Worm (Caenorhabditis elegans) whole organism, L4 larva: ENCODE results near the gene K05F6.8.

Experiments used
- F26F4.8 ChIP-seq: fragments of 200-800 bp; sonication (Bioruptor generic); conservative IDR thresholded peaks from 2 replicates; pipeline ENCODE4 v1.3.6; 2022; ENCODE audit warnings: missing genetic modification characterization, missing compliant biosample characterization
- F37D6.2 ChIP-seq: sonication (generic microtip); optimal IDR thresholded peaks from 2 replicates; lab custom pipeline; 2016; ENCODE audit warnings: mild to moderate bottlenecking, missing genetic modification characterization, missing compliant biosample characterization
- T26A8.4 ChIP-seq: fragments of 200-800 bp; sonication (Bioruptor generic); IDR thresholded peaks from 2 replicates; pipeline ENCODE4 v1.3.6; 2022; ENCODE audit warnings: missing genetic modification characterization, missing compliant biosample characterization
- ZK337.2 ChIP-seq: fragments of 200-800 bp; sonication (Bioruptor generic); IDR thresholded peaks from 2 replicates; pipeline ENCODE4 v1.3.6; 2022; ENCODE audit warnings: missing genetic modification reagents, missing genetic modification characterization, missing compliant biosample characterization
- aha-1 ChIP-seq: fragments of 150-350 bp; peaks from one replicate; lab custom pipeline; 2014; ENCODE audit warnings: missing biosample characterization, missing genetic modification characterization
- aly-2 ChIP-seq: sonication (generic microtip); optimal IDR thresholded peaks from 2 replicates; lab custom pipeline; 2018; ENCODE audit warnings: missing biosample characterization, missing genetic modification characterization
- ama-1 ChIP-seq: fragments of 150-350 bp; optimal IDR thresholded peaks from 2 replicates; lab custom pipeline; 2014; ENCODE audit warnings: inconsistent platforms, mixed read lengths
- ceh-82 ChIP-seq: sonication (generic microtip); optimal IDR thresholded peaks from 2 replicates; lab custom pipeline; 2017; ENCODE audit warnings: missing biosample characterization, missing genetic modification characterization
- dmd-6 ChIP-seq: fragments of 200-800 bp; sonication (Bioruptor generic); IDR thresholded peaks from 2 replicates; pipeline ENCODE4 v1.3.6; 2022; ENCODE audit warnings: missing genetic modification reagents, missing genetic modification characterization, missing compliant biosample characterization
- dmd-8 ChIP-seq: fragments of 200-800 bp; sonication (Bioruptor generic); IDR thresholded peaks from 2 replicates; pipeline ENCODE4 v1.3.6; 2022; ENCODE audit warnings: missing genetic modification characterization, missing compliant biosample characterization
- dmd-9 ChIP-seq: fragments of 200-800 bp; sonication (Bioruptor generic); IDR thresholded peaks from 2 replicates; pipeline ENCODE4 v1.3.6; 2022; ENCODE audit warnings: missing genetic modification reagents, missing genetic modification characterization, missing compliant biosample characterization
- dpl-1 ChIP-seq: fragments of 150-350 bp; optimal IDR thresholded peaks from 2 replicates; lab custom pipeline; 2014; ENCODE audit warnings: missing biosample characterization, missing genetic modification reagents, missing genetic modification characterization
- egl-27 ChIP-seq: sonication (generic microtip); optimal IDR thresholded peaks from 3 replicates; lab custom pipeline; 2017; ENCODE audit warnings: missing biosample characterization, missing genetic modification reagents, missing genetic modification characterization
- hlh-11 ChIP-seq: fragments of 200-800 bp; sonication (Bioruptor generic); optimal IDR thresholded peaks from 2 replicates; lab custom pipeline; 2018; ENCODE audit warnings: mild to moderate bottlenecking, missing genetic modification characterization, missing compliant biosample characterization
- lim-7 ChIP-seq: fragments of 200-800 bp; sonication (Bioruptor generic); IDR thresholded peaks from 2 replicates; pipeline ENCODE4 v1.3.6; 2022; ENCODE audit warnings: missing genetic modification characterization, missing compliant biosample characterization
- lin-1 ChIP-seq: fragments of 200-800 bp; sonication (Bioruptor generic); IDR thresholded peaks from 2 replicates; pipeline ENCODE4 v1.3.6; 2022; ENCODE audit warnings: missing genetic modification reagents, missing genetic modification characterization, missing compliant biosample characterization
- lin-13 ChIP-seq: fragments of 150-350 bp; optimal IDR thresholded peaks from 2 replicates; lab custom pipeline; 2014; ENCODE audit warnings: missing biosample characterization, missing genetic modification reagents, missing genetic modification characterization
- lin-29 ChIP-seq: fragments of 200-800 bp; sonication (Bioruptor generic); IDR thresholded peaks from 2 replicates; pipeline ENCODE4 v1.3.6; 2022; ENCODE audit warnings: missing genetic modification reagents, missing genetic modification characterization, missing compliant biosample characterization
- mxl-2 ChIP-seq: fragments of 200-800 bp; sonication (Bioruptor generic); conservative IDR thresholded peaks from 2 replicates; pipeline ENCODE4 v1.3.6; 2022; ENCODE audit warnings: missing genetic modification reagents, missing genetic modification characterization, missing compliant biosample characterization
- nhr-11 ChIP-seq: fragments of 150-350 bp; optimal IDR thresholded peaks from 2 replicates; lab custom pipeline; 2014; ENCODE audit warnings: missing biosample characterization, missing genetic modification characterization
- nhr-25 ChIP-seq: sonication (generic microtip); optimal IDR thresholded peaks from 2 replicates; lab custom pipeline; 2017; ENCODE audit warnings: missing genetic modification characterization, mild to moderate bottlenecking, missing compliant biosample characterization, antibody characterized with exemption, moderate library complexity, borderline replicate concordance; ENCODE audit not compliant: insufficient read depth
- nhr-28 ChIP-seq: fragments of 150-350 bp; optimal IDR thresholded peaks from 2 replicates; lab custom pipeline; 2014; ENCODE audit warnings: missing biosample characterization, missing genetic modification characterization
- nhr-77 ChIP-seq: fragments of 150-350 bp; optimal IDR thresholded peaks from 2 replicates; lab custom pipeline; 2014; ENCODE audit warnings: missing biosample characterization, missing genetic modification characterization
- pqm-1 ChIP-seq: sonication (generic microtip); optimal IDR thresholded peaks from 2 replicates; lab custom pipeline; 2017; ENCODE audit warnings: missing biosample characterization, missing genetic modification characterization
- saeg-2 ChIP-seq: fragments of 200-800 bp; sonication (Bioruptor generic); IDR thresholded peaks from 2 replicates; pipeline ENCODE4 v1.3.6; 2022; ENCODE audit warnings: missing genetic modification reagents, missing genetic modification characterization, missing compliant biosample characterization
- snpc-4 ChIP-seq: fragments of 150-350 bp; optimal IDR thresholded peaks from 2 replicates; lab custom pipeline; 2014; ENCODE audit warnings: missing biosample characterization, missing genetic modification characterization
- spr-3 ChIP-seq: fragments of 200-800 bp; sonication (Bioruptor generic); optimal IDR thresholded peaks from 2 replicates; lab custom pipeline; 2018; ENCODE audit warnings: mild to moderate bottlenecking, missing genetic modification characterization, missing compliant biosample characterization
- tag-97 ChIP-seq: fragments of 200-800 bp; sonication (Bioruptor generic); IDR thresholded peaks from 2 replicates; pipeline ENCODE4 v1.3.6; 2022; ENCODE audit warnings: missing genetic modification characterization, missing compliant biosample characterization
- unc-130 ChIP-seq: sonication (generic microtip); optimal IDR thresholded peaks from 2 replicates; lab custom pipeline; 2016; ENCODE audit warnings: missing genetic modification reagents, missing genetic modification characterization, missing compliant biosample characterization
- unc-62 ChIP-seq, 3 experiments: fragments of 150-350 bp in 1 of 3; sonication (generic microtip); optimal IDR thresholded peaks in 2 of 3; peaks in 1 of 3; 1 replicate in 1 of 3; 2 replicates in 2 of 3; lab custom pipeline; 2014 to 2017; ENCODE audit warnings: missing biosample characterization in 3 of 3, missing genetic modification characterization in 3 of 3, missing genetic modification reagents in 3 of 3, missing genotype in 1 of 3
- vab-7 ChIP-seq: fragments of 200-800 bp; sonication (Bioruptor generic); IDR thresholded peaks from 2 replicates; pipeline ENCODE4 v1.3.6; 2022; ENCODE audit warnings: missing genetic modification reagents, missing genetic modification characterization, missing compliant biosample characterization
- ztf-11 ChIP-seq: fragments of 150-350 bp; optimal IDR thresholded peaks from 2 replicates; lab custom pipeline; 2014; ENCODE audit warnings: missing biosample characterization, missing genetic modification characterization

K05F6.8 gene

DNA sequence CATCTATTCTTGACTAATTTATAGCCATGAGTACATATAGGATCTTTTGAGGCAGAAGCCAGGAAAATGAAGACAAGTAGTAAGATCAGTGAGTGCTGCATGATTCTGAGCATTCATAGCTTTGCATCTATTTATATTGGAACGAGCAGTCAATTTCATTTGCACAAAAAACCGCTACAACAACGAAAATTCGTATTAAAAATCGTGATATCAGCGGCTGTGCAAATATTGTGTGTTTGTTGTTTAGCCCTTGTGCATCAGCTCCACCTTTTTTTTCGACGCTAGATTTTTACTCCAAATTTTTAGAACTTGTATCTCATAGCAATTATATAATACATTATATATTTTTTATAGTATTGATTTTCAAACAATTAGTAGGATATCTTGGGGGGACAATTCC is 16.6 kb upstream of the K05F6.8 start, which contains the start of gene clec-21:
clec-21 (minus strand) TSS at position 101 of the 400 bp plus-strand sequence.
- TF ChIP-seq aly-2 (no peak), unc-130 (GFP tag; lab: Kevin White, UChicago) (no peak), dmd-9 (GFP tag; lab: Robert Waterston, UW) (no peak), vab-7 (GFP tag; lab: Robert Waterston, UW) (no peak), dpl-1 (no peak), hlh-11 (tag; lab: Kevin White, UChicago) (no peak), lin-29 (no peak), unc-62 (GFP tag; optimal IDR thresholded peaks at IDR 0.05 in 1 of 2; lab: Kevin White, UChicago) (no peak), unc-62 (tag; optimal IDR thresholded peaks at IDR 0.05; lab: Kevin White, UChicago) (no peak), lim-7 (GFP tag; lab: Robert Waterston, UW) (no peak), ztf-11 (tag; lab: Kevin White, UChicago) (no peak), lin-1 (no peak)

DNA sequence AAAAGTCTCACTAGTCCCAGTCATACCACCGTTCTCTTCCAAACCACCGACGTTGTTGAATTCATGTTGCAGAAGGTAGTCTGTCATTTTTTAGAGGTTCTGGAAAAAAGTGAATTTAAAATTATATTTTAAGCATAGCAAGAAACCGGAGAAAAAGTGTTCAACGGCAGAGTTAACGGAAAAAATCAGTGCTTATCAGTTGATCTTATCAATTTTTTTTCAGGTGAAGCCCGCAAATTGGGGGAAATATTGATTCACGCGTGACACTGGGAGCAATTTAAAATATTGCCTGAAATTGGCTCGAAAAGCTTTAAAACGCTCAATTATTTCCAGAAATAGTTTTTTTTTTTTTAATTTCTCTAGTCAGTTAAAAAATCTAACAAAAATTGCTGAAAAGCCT is 12.3 kb upstream of the K05F6.8 start, which contains the start of gene math-38:
math-38 (minus strand) TSS at position 101 of the 400 bp plus-strand sequence.
- no peak for TF ChIP-seq nhr-25 (tag; lab: Kevin White, UChicago)
- TF ChIP-seq nhr-77 (tag; lab: Kevin White, UChicago): no peak
- TF ChIP-seq nhr-11 (tag; lab: Kevin White, UChicago): no peak
- no peak for TF ChIP-seq lin-13 (GFP tag; lab: Kevin White, UChicago)
- TF ChIP-seq F37D6.2: no peak
- peak; percentile 28 for TF ChIP-seq nhr-28 (tag; lab: Kevin White, UChicago)
- no peak for TF ChIP-seq aly-2
- no peak for TF ChIP-seq tag-97 (GFP tag; lab: Robert Waterston, UW)
- no peak for TF ChIP-seq F26F4.8 (GFP tag; lab: Robert Waterston, UW)
- TF ChIP-seq ZK337.2: no peak
- no peak for TF ChIP-seq mxl-2
- no peak for TF ChIP-seq ceh-82 (tag; lab: Kevin White, UChicago)
- peak; percentile 16 for TF ChIP-seq hlh-11 (tag; lab: Kevin White, UChicago)
- TF ChIP-seq ama-1: no peak
- TF ChIP-seq spr-3 (GFP tag; lab: Kevin White, UChicago): no peak
- TF ChIP-seq, all 104 proteins: peak for 2

- TF ChIP-seq pqm-1 (tag; lab: Kevin White, UChicago) (peak; percentile 92), nhr-28 (tag; lab: Kevin White, UChicago) (peak; percentile 70), tag-97 (GFP tag; lab: Robert Waterston, UW) (no peak), dmd-6 (GFP tag; lab: Robert Waterston, UW) (peak; percentile 79), hlh-11 (tag; lab: Kevin White, UChicago) (peak; percentile 30)
- TF ChIP-seq, all 104 proteins: peak for 4
Measured at ce11 chrII:1576772-1577171, 9.2 kb upstream of the K05F6.8 start.

DNA sequence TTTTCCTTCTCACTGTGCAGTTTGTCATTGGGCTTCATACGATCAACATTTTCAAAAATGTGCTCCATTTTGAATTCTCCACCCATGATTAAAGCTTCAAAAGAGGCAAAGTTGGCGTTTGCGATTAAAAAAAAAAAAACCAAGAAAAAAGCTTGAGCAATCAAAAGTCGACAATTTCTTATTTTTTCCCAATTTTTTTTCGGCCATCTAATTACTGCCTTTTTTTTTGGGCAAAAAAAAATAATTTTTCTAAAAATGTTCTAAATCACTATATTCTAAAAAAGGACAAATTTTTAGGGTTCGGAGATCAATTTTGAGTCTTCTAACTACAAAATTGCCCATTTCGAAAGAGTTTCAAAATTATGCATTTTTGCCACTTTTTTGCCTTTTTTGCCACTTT is 8.5 kb upstream of the K05F6.8 start, which contains the start of gene K05F6.10:
K05F6.10 (minus strand) TSS at position 101 of the 400 bp plus-strand sequence.
- TF ChIP-seq saeg-2 (GFP tag; lab: Robert Waterston, UW) (no peak), egl-27 (no peak), snpc-4 (tag; lab: Kevin White, UChicago) (no peak), T26A8.4 (no peak), aha-1 (no peak)
- TF ChIP-seq, all 104 proteins: peak for 0

DNA sequence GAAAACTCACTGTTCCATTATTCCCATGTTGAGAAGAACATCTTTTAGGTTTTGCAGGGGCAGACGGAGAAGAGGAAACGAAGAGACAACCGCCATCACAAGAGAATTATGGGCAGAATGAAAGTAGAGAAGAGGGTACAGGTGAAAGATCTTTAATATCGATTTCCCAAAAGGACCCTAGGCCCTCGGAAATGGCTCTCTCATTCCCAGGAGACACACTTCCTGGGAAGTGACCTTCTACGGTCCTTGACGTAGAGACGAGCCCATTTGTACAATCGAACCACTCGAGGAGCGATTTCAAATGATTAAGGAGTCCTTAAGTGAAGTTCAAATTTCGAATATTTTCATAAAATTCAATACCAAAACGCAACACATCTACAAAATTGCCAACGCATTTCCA is 3.5 kb upstream of the K05F6.8 start, which contains the start of gene fbxb-46:
fbxb-46 (minus strand) TSS at position 101 of the 400 bp plus-strand sequence.
- TF ChIP-seq dmd-8 (GFP tag; lab: Robert Waterston, UW): no peak

DNA sequence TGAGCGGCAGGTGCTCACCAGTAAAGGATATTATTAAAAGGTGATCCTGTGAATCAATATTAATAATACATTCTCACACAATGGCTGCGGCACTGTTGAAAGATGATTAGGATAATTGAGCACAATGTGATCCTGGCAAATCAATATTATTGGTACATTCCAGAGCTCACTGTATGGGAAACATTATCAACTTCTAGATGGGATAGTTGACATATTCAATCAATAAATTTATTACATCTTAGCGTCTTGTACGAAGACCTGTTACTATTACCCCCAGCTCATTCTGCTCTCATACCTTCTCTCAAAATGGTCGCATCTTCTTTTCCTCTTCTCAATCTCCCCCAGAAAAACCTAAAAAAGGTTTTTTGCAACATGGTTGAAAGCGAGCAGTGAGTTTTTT is 668 bp upstream of the K05F6.8 start, which contains the start of gene fbxb-49:
fbxb-49 (plus strand) TSS at position 301 of the 400 bp plus-strand sequence.
- TF ChIP-seq aha-1: peak; percentile 71
- no peak for TF ChIP-seq F26F4.8 (GFP tag; lab: Robert Waterston, UW)
